Fruit fly (Drosophila melanogaster): ENCODE measurements around the gene CG17931.
A peak's percentile ranks its signal among the peaks of the same experiment; 100 is the strongest.

The CG17931 gene

DNA sequence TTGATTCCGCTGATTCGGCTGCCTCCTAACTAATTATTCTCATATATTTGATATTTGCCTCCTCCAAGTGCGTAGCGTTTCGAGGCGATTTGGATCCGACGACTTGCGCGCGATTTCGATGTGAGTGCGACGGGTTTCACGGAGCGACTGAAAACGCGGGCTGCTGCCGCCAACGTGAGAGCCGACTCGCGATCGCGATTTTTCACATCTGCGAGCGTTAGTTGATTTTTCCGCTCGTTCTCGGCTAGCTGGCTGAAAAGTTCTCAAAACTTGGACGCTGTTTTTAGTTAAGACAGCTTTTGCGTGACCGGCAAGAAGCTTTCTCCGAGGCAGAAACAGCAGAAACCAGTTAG, 2.4 kb downstream of the CG17931 start, which contains the start of gene CG10311 (continued):
- TF ChIP-seq Doc2 (GFP tag; IDR thresholded peaks at IDR 0.05), result no peak
- no peak for TF ChIP-seq CG10959 (GFP tag; IDR thresholded peaks at IDR 0.05)
- peak; percentile 1 for TF ChIP-seq Meics (GFP tag; optimal IDR thresholded peaks at IDR 0.05)
- peak; percentile 58 for TF ChIP-seq Deaf1 (tag; optimal IDR thresholded peaks at IDR 0.05)
- peak; percentile 58 for TF ChIP-seq CG34376 (GFP tag; optimal IDR thresholded peaks at IDR 0.05)
- TF ChIP-seq Adf1 (GFP tag; IDR thresholded peaks at IDR 0.05), result peak; percentile 53; the same call in 1 of the 2 replicates
- TF ChIP-seq Asciz (GFP tag; optimal IDR thresholded peaks at IDR 0.05), result no peak
- TF ChIP-seq slbo (GFP tag; IDR thresholded peaks at IDR 0.05), result peak; percentile 24; the same call in 1 of the 2 replicates
- TF ChIP-seq Ptx1 (GFP tag; IDR thresholded peaks at IDR 0.05), result no peak
- TF ChIP-seq CG11247 (GFP tag; IDR thresholded peaks at IDR 0.05), result no peak
- TF ChIP-seq CG10366 (GFP tag; IDR thresholded peaks at IDR 0.05), result no peak
- TF ChIP-seq CG6272 (GFP tag; IDR thresholded peaks at IDR 0.05), result no peak
- TF ChIP-seq disco-r (GFP tag; optimal IDR thresholded peaks at IDR 0.05), result no peak
- TF ChIP-seq CG11093 (GFP tag; IDR thresholded peaks at IDR 0.05), result no peak
- TF ChIP-seq trem (tag; optimal IDR thresholded peaks at IDR 0.05), result no peak

dm6 chr3R:16356215-16356862, 2.9 kb downstream of the CG17931 start:
- peak; percentile 46 for TF ChIP-seq run (tag; optimal IDR thresholded peaks at IDR 0.05)
- peak; percentile 17 for TF ChIP-seq sens (GFP tag)
- peak; percentile 66 for TF ChIP-seq abd-A (tag; optimal IDR thresholded peaks at IDR 0.05)
- 0 out of 3 replicates have a peak, but pooled peaks have one; percentile 22 for TF ChIP-seq CG2199 (GFP tag; IDR thresholded peaks at IDR 0.05)
- peak; percentile 45 for TF ChIP-seq Blimp-1 (GFP tag; optimal IDR thresholded peaks at IDR 0.05)
- peak; percentile 11 for TF ChIP-seq grn (GFP tag; optimal IDR thresholded peaks at IDR 0.05)
- no peak for TF ChIP-seq Gug (GFP tag; IDR thresholded peaks at IDR 0.05)
- TF ChIP-seq CG13123 (GFP tag; optimal IDR thresholded peaks at IDR 0.05), result no peak
- TF ChIP-seq Vsx1 (GFP tag; optimal IDR thresholded peaks at IDR 0.05), result peak; percentile 32
- TF ChIP-seq CG31224 (GFP tag; IDR thresholded peaks at IDR 0.05), result peak; percentile 95; the same call in 1 of the 2 replicates
- TF ChIP-seq CG16779 (GFP tag; IDR thresholded peaks at IDR 0.05), result no peak
- TF ChIP-seq Optix (GFP tag; IDR thresholded peaks at IDR 0.05), result no peak
- peak; percentile 35 for TF ChIP-seq Med (GFP tag)
- 0 out of 4 replicates have a peak, but pooled peaks have one; percentile 51 for TF ChIP-seq chinmo (GFP tag; IDR thresholded peaks at IDR 0.05; ENCODE audit: partially characterized antibody)
- no peak for TF ChIP-seq CG14860 (GFP tag; IDR thresholded peaks at IDR 0.05; ENCODE audit: partially characterized antibody)
- peak; percentile 92 for TF ChIP-seq vvl (GFP tag; IDR thresholded peaks at IDR 0.05)
- peak; percentile 9 for TF ChIP-seq kni (GFP tag; optimal IDR thresholded peaks at IDR 0.05)
- peak; percentile 62 for TF ChIP-seq CG12769 (tag; optimal IDR thresholded peaks at IDR 0.05)
- no peak for TF ChIP-seq CG12942 (GFP tag; optimal IDR thresholded peaks at IDR 0.05)
- no peak for TF ChIP-seq CG5180 (GFP tag; optimal IDR thresholded peaks at IDR 0.05)
- peak; percentile 24 for TF ChIP-seq oc (tag; optimal IDR thresholded peaks at IDR 0.05)
- 0 out of 3 replicates have a peak, but pooled peaks have one; percentile 37 for TF ChIP-seq z (GFP tag; IDR thresholded peaks at IDR 0.05)

- peak; percentile 48; the same call in 1 of the 2 replicates for TF ChIP-seq al (GFP tag; IDR thresholded peaks at IDR 0.05)
- TF ChIP-seq tx (GFP tag; optimal IDR thresholded peaks at IDR 0.05), result peak; percentile 36
- TF ChIP-seq stc (GFP tag; IDR thresholded peaks at IDR 0.05), result no peak
- no peak for TF ChIP-seq CG8924 (tag; optimal IDR thresholded peaks at IDR 0.05)
- no peak for TF ChIP-seq org-1 (GFP tag; optimal IDR thresholded peaks at IDR 0.05)
- TF ChIP-seq Hand (GFP tag; optimal IDR thresholded peaks at IDR 0.05), result peak; percentile 47
- TF ChIP-seq CG31224 (GFP tag; IDR thresholded peaks at IDR 0.05), result no peak
- no peak for TF ChIP-seq CG43689 (GFP tag; IDR thresholded peaks at IDR 0.05)
- no peak for TF ChIP-seq Kr (GFP tag; optimal IDR thresholded peaks at IDR 0.05)
- no peak for TF ChIP-seq prd (optimal IDR thresholded peaks at IDR 0.05)
- TF ChIP-seq prd (GFP tag; IDR thresholded peaks at IDR 0.05), result no peak
- TF ChIP-seq CG3726 (GFP tag; IDR thresholded peaks at IDR 0.05), result no peak
- TF ChIP-seq Taf1 (GFP tag; IDR thresholded peaks at IDR 0.05), result peak; percentile 67
- no peak for TF ChIP-seq corto (GFP tag; optimal IDR thresholded peaks at IDR 0.05)
Observed at dm6 chr3R:16355393-16355943, 3.8 kb downstream of the CG17931 start.
